Fruit fly (Drosophila melanogaster): ENCODE measurements around the gene CG33523.

- TF ChIP-seq h (optimal IDR thresholded peaks at IDR 0.05) = no peak
- TF ChIP-seq psq (optimal IDR thresholded peaks at IDR 0.05) = no peak
Measured at dm6 chr3L:5941508-5941907, 17.8 kb downstream of the CG33523 start.
